Worm (Caenorhabditis elegans) whole organism, mixed stage, embryonic: ENCODE measurements around the gene pqn-29.

ENCODE experiments used
- ceh-43 ChIP-seq: fragments of 200-800 bp; sonication (Bioruptor generic); optimal IDR thresholded peaks from 2 replicates; lab custom pipeline; 2018; ENCODE audit warnings: mild to moderate bottlenecking, missing genetic modification characterization, moderate library complexity, missing compliant biosample characterization
- nhr-12 ChIP-seq: fragments of 150-350 bp; optimal IDR thresholded peaks from 2 replicates; lab custom pipeline; 2014; ENCODE audit warnings: missing biosample characterization, missing genetic modification characterization
- nhr-237 ChIP-seq: fragments of 150-350 bp; optimal IDR thresholded peaks from 2 replicates; lab custom pipeline; 2014; ENCODE audit warnings: missing biosample characterization, missing genetic modification characterization
- pha-4 ChIP-seq: fragments of 150-350 bp; optimal IDR thresholded peaks from 2 replicates; lab custom pipeline; 2018; ENCODE audit warnings: missing biosample characterization, missing genetic modification reagents, missing genetic modification characterization
- sptf-1 ChIP-seq: sonication (generic microtip); optimal IDR thresholded peaks from 2 replicates; lab custom pipeline; 2017; ENCODE audit warnings: mild to moderate bottlenecking, missing genetic modification characterization, moderate library complexity, missing compliant biosample characterization
- unc-62 ChIP-seq: fragments of 150-350 bp; optimal IDR thresholded peaks from 2 replicates; lab custom pipeline; 2014; ENCODE audit warnings: missing biosample characterization, missing genetic modification reagents, missing genetic modification characterization
- ztf-11 ChIP-seq: fragments of 150-350 bp; optimal IDR thresholded peaks from 2 replicates; lab custom pipeline; 2014; ENCODE audit warnings: missing biosample characterization, missing genetic modification characterization

ce11 chrIII:4646246-4646645, at the start of gene pqn-29:
- TF ChIP-seq ztf-11 (tag; lab: Kevin White, UChicago), result no peak
- TF ChIP-seq unc-62, result no peak
- no peak for TF ChIP-seq nhr-12 (tag; lab: Kevin White, UChicago)
- no peak for TF ChIP-seq sptf-1 (tag; lab: Kevin White, UChicago)
- TF ChIP-seq ceh-43, result no peak
- no peak for TF ChIP-seq pha-4 (tag; lab: Kevin White, UChicago)
- TF ChIP-seq nhr-237 (tag; lab: Kevin White, UChicago), result no peak
